Fruit fly (Drosophila melanogaster) S2 (cell line): Measurements from ENCODE around the gene mRpL3.

Experiments used
- CG8478 ChIP-seq: fragments of >200 bp; optimal IDR thresholded peaks from 2 replicates; lab custom pipeline; 2018
- CTCF ChIP-seq, 2 experiments: fragments of >200 bp; optimal IDR thresholded peaks; 2 replicates each; lab custom pipeline; 2018

dm6 chrX:15737110-15737509 is 23.9 kb upstream of the mRpL3 start, which contains the start of gene Arp6:
- TF ChIP-seq CG8478 (lab: Kevin White, UChicago) (no peak), CTCF (optimal IDR thresholded peaks at IDR 0.05; lab: Kevin White, UChicago) (no peak)
